Worm (Caenorhabditis elegans) whole organism, young adult: ENCODE results near the gene nlp-11.

ENCODE experiments used
- B0019.2 ChIP-seq: fragments of 200-800 bp; sonication (Bioruptor generic); conservative IDR thresholded peaks from 2 replicates; pipeline ENCODE4 v1.3.6; 2022; ENCODE audit warnings: missing genetic modification reagents, missing genetic modification characterization, missing compliant biosample characterization
- C17E4.6 ChIP-seq: fragments of 200-800 bp; sonication (Bioruptor generic); IDR thresholded peaks from 2 replicates; pipeline ENCODE4 v1.3.6; 2022; ENCODE audit warnings: missing genetic modification reagents, missing genetic modification characterization, missing compliant biosample characterization
- F33H1.4 ChIP-seq: fragments of 200-800 bp; sonication (Bioruptor generic); IDR thresholded peaks from 2 replicates; pipeline ENCODE4 v1.3.6; 2022; ENCODE audit warnings: missing genetic modification reagents, missing genetic modification characterization, missing compliant biosample characterization
- F37B4.10 ChIP-seq: fragments of 200-800 bp; sonication (Bioruptor generic); IDR thresholded peaks from 2 replicates; pipeline ENCODE4 v1.3.6; 2022; ENCODE audit warnings: missing genetic modification characterization, missing compliant biosample characterization
- F52B5.7 ChIP-seq: sonication (generic microtip); optimal IDR thresholded peaks from 2 replicates; lab custom pipeline; 2016; ENCODE audit warnings: mild to moderate bottlenecking, missing genetic modification characterization, missing compliant biosample characterization
- K12H6.12 ChIP-seq: fragments of 200-800 bp; sonication (Bioruptor generic); optimal IDR thresholded peaks from 2 replicates; lab custom pipeline; 2018; ENCODE audit warnings: mild to moderate bottlenecking, missing genetic modification characterization, missing compliant biosample characterization
- Y67H2A.10 ChIP-seq: fragments of 200-800 bp; sonication (Bioruptor generic); conservative IDR thresholded peaks from 2 replicates; pipeline ENCODE4 v1.3.6; 2022; ENCODE audit warnings: missing genetic modification reagents, missing genetic modification characterization, missing compliant biosample characterization
- akir-1 ChIP-seq: fragments of 200-800 bp; sonication (Bioruptor generic); optimal IDR thresholded peaks from 2 replicates; lab custom pipeline; 2018; ENCODE audit warnings: mild to moderate bottlenecking, missing genetic modification characterization, moderate library complexity, missing compliant biosample characterization
- ama-1 ChIP-seq, 3 experiments: fragments of 150-350 bp in 1 of 3; sonication (generic microtip) in 2 of 3; optimal IDR thresholded peaks; 2 replicates each; lab custom pipeline; 2014 to 2018; ENCODE audit warnings: missing biosample characterization in 2 of 3, missing genetic modification characterization in 2 of 3, missing genetic modification reagents in 2 of 3
- attf-3 ChIP-seq: fragments of 200-800 bp; sonication (Bioruptor generic); conservative IDR thresholded peaks from 2 replicates; pipeline ENCODE4 v1.3.6; 2022; ENCODE audit warnings: missing genetic modification reagents, missing genetic modification characterization, missing compliant biosample characterization
- attf-6 ChIP-seq: fragments of 200-800 bp; sonication (Bioruptor generic); IDR thresholded peaks from 2 replicates; pipeline ENCODE4 v1.3.6; 2022; ENCODE audit warnings: missing genetic modification reagents, missing genetic modification characterization, missing compliant biosample characterization
- cebp-1 ChIP-seq, 2 experiments: fragments of 200-800 bp in 1 of 2; sonication (Bioruptor generic) in 1 of 2; sonication (generic microtip) in 1 of 2; IDR thresholded peaks in 1 of 2; optimal IDR thresholded peaks in 1 of 2; 2 replicates each; pipeline versions ENCODE4 v1.3.6 to Lab custom; 2017 to 2022; ENCODE audit warnings: missing compliant biosample characterization in 2 of 2, missing genetic modification characterization in 2 of 2, mild to moderate bottlenecking in 1 of 2, missing genetic modification reagents in 1 of 2, moderate library complexity in 1 of 2
- ceh-79 ChIP-seq: sonication (generic microtip); optimal IDR thresholded peaks from 2 replicates; lab custom pipeline; 2017; ENCODE audit warnings: mild to moderate bottlenecking, missing genetic modification characterization, missing compliant biosample characterization
- ceh-91 ChIP-seq: fragments of 200-800 bp; sonication (Bioruptor generic); IDR thresholded peaks from 2 replicates; pipeline ENCODE4 v1.3.6; 2022; ENCODE audit warnings: missing genetic modification reagents, missing genetic modification characterization, missing compliant biosample characterization
- dpff-1 ChIP-seq: sonication (generic microtip); optimal IDR thresholded peaks from 2 replicates; lab custom pipeline; 2017; ENCODE audit warnings: mild to moderate bottlenecking, missing genetic modification characterization, missing compliant biosample characterization
- ekl-4 ChIP-seq: fragments of 200-800 bp; sonication (Bioruptor generic); IDR thresholded peaks from 2 replicates; pipeline ENCODE4 v1.3.6; 2022; ENCODE audit warnings: missing genetic modification reagents, missing genetic modification characterization, missing compliant biosample characterization
- ets-4 ChIP-seq: fragments of 200-800 bp; sonication (Bioruptor generic); optimal IDR thresholded peaks from 2 replicates; lab custom pipeline; 2018; ENCODE audit warnings: mild to moderate bottlenecking, missing genetic modification characterization, missing compliant biosample characterization
- hlh-26 ChIP-seq: fragments of 200-800 bp; sonication (Bioruptor generic); conservative IDR thresholded peaks from 2 replicates; pipeline ENCODE4 v1.3.6; 2022; ENCODE audit warnings: missing genetic modification reagents, missing genetic modification characterization, missing compliant biosample characterization
- hmg-1.2 ChIP-seq: fragments of 200-800 bp; sonication (Bioruptor generic); IDR thresholded peaks from 2 replicates; pipeline ENCODE4 v1.3.6; 2022; ENCODE audit warnings: missing genetic modification reagents, missing genetic modification characterization, missing compliant biosample characterization
- let-607 ChIP-seq, 2 experiments: fragments of 200-800 bp in 1 of 2; sonication (Bioruptor generic) in 1 of 2; sonication (generic microtip) in 1 of 2; optimal IDR thresholded peaks; 2 replicates each; lab custom pipeline; 2016 to 2018; ENCODE audit warnings: mild to moderate bottlenecking in 2 of 2, missing compliant biosample characterization in 2 of 2, missing genetic modification characterization in 2 of 2, moderate library complexity in 2 of 2, missing genotype in 1 of 2
- lin-26 ChIP-seq: fragments of 200-800 bp; sonication (Bioruptor generic); IDR thresholded peaks from 2 replicates; pipeline ENCODE4 v1.3.6; 2022; ENCODE audit warnings: missing genetic modification reagents, missing genetic modification characterization, missing compliant biosample characterization
- lin-40 ChIP-seq: sonication (generic microtip); optimal IDR thresholded peaks from 2 replicates; lab custom pipeline; 2016; ENCODE audit warnings: missing genetic modification characterization, mild to moderate bottlenecking, missing compliant biosample characterization, missing genotype, missing genetic modification reagents
- lsl-1 ChIP-seq: fragments of 200-800 bp; sonication (Bioruptor generic); optimal IDR thresholded peaks from 2 replicates; lab custom pipeline; 2018; ENCODE audit warnings: mild to moderate bottlenecking, missing genetic modification characterization, moderate library complexity, missing compliant biosample characterization
- lsy-27 ChIP-seq: sonication (generic microtip); optimal IDR thresholded peaks from 2 replicates; lab custom pipeline; 2017; ENCODE audit warnings: missing genetic modification characterization, mild to moderate bottlenecking, missing compliant biosample characterization, antibody characterized with exemption, missing genotype, borderline replicate concordance; ENCODE audit not compliant: insufficient read depth
- madf-3 ChIP-seq: fragments of 200-800 bp; sonication (Bioruptor generic); IDR thresholded peaks from 2 replicates; pipeline ENCODE4 v1.3.6; 2022; ENCODE audit warnings: missing genetic modification reagents, missing genetic modification characterization, missing compliant biosample characterization
- mes-4 ChIP-seq: sonication (generic microtip); optimal IDR thresholded peaks from 2 replicates; lab custom pipeline; 2016; ENCODE audit warnings: missing genotype, missing genetic modification characterization, missing compliant biosample characterization
- nhr-80 ChIP-seq: sonication (generic microtip); optimal IDR thresholded peaks from 2 replicates; lab custom pipeline; 2016; ENCODE audit warnings: missing genetic modification characterization, missing compliant biosample characterization
- nhr-90 ChIP-seq: sonication (generic microtip); optimal IDR thresholded peaks from 2 replicates; lab custom pipeline; 2016; ENCODE audit warnings: missing genotype, mild to moderate bottlenecking, missing genetic modification characterization, missing compliant biosample characterization
- repo-1 ChIP-seq: sonication (generic microtip); optimal IDR thresholded peaks from 2 replicates; lab custom pipeline; 2017; ENCODE audit warnings: mild to moderate bottlenecking, missing genetic modification characterization, missing compliant biosample characterization
- snpc-1.3 ChIP-seq: sonication (generic microtip); optimal IDR thresholded peaks from 2 replicates; lab custom pipeline; 2017; ENCODE audit warnings: missing genetic modification characterization, mild to moderate bottlenecking, missing compliant biosample characterization, antibody characterized with exemption, moderate library complexity, missing genotype, missing genetic modification reagents; ENCODE audit not compliant: insufficient read depth
- tbx-9 ChIP-seq: sonication (generic microtip); optimal IDR thresholded peaks from 2 replicates; lab custom pipeline; 2016; ENCODE audit warnings: borderline replicate concordance, missing genetic modification characterization, inconsistent platforms, missing compliant biosample characterization
- unc-130 ChIP-seq: sonication (generic microtip); optimal IDR thresholded peaks from 2 replicates; lab custom pipeline; 2016; ENCODE audit warnings: missing genetic modification reagents, missing genetic modification characterization, missing compliant biosample characterization
- xnd-1 ChIP-seq: sonication (generic microtip); optimal IDR thresholded peaks from 2 replicates; lab custom pipeline; 2016; ENCODE audit warnings: missing genotype, missing genetic modification reagents, missing genetic modification characterization, missing compliant biosample characterization
- ztf-18 ChIP-seq: sonication (generic microtip); optimal IDR thresholded peaks from 2 replicates; lab custom pipeline; 2016; ENCODE audit warnings: missing genotype, mild to moderate bottlenecking, missing genetic modification characterization, missing compliant biosample characterization
- ztf-25 ChIP-seq: fragments of 200-800 bp; sonication (Bioruptor generic); IDR thresholded peaks from 2 replicates; pipeline ENCODE4 v1.3.6; 2022; ENCODE audit warnings: missing genetic modification reagents, missing genetic modification characterization, missing compliant biosample characterization

nlp-11 gene

ce11 chrII:9665577-9665976, 26.2 kb downstream of the nlp-11 start, which contains the start of gene ZK1320.5:
ZK1320.5 (minus strand) TSS chrII:9665677.
- TF ChIP-seq ets-4 (GFP tag; lab: Kevin White, UChicago) (no peak), madf-3 (GFP tag; lab: Robert Waterston, UW) (no peak)

- TF ChIP-seq ztf-18 (tag; lab: Kevin White, UChicago) (no peak), ceh-79 (tag; lab: Kevin White, UChicago) (no peak), ceh-91 (GFP tag; lab: Robert Waterston, UW) (no peak), lsy-27 (tag; lab: Kevin White, UChicago) (no peak), cebp-1 (GFP tag; IDR thresholded peaks at IDR 0.05; lab: Robert Waterston, UW) (no peak), cebp-1 (tag; optimal IDR thresholded peaks at IDR 0.05; lab: Kevin White, UChicago) (no peak), F33H1.4 (no peak), attf-6 (GFP tag; lab: Robert Waterston, UW) (no peak), Y67H2A.10 (no peak), akir-1 (GFP tag; lab: Kevin White, UChicago) (no peak)
These were observed 28.9 kb downstream of the nlp-11 start, which contains the start of gene cyp-13A10 for ce11 chrII:9662797-9663196. cyp-13A10 (minus strand) TSS chrII:9662884.

DNA sequence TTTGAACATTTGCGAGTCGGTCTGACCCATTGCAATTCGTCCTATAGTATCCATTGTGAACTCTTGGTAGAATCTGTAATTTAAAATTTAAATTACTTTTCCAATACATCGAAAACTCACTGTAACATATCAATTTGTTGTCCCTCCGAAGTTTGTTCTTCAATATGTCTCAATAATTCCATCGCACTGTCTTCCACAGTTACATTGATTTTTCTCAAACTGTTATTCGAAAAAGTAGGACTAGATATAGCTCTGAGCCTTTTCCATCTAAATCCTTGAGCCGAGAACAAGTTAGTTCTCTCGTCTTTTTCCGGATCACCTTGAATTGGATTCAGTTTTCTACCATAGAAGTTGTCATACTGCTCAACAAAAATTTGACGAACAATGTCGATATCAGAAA, 29.6 kb downstream of the nlp-11 start:
- TF ChIP-seq unc-130 (GFP tag; lab: Kevin White, UChicago), result no peak
- no peak for TF ChIP-seq ztf-25 (GFP tag; lab: Robert Waterston, UW)
- TF ChIP-seq, all 124 proteins: peak for 0

DNA sequence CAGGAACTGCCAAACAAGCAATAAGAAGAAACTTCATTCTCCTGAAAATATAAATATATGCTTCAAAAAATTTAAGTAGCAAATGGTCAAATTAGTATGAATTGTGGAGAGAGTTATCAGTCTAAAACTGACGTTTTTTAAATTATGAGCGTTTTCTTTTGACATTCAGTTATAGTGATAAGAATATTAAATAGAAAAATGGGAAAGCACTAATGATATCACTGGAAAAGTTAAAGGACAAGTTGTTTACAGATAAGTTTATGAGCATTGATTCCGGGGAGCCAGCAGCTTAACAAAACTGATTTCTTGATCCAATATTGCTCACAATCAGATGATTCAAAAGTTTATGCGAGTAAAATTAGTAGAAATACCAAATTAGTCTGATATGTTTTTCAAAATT, 31.4 kb downstream of the nlp-11 start, which contains the start of gene ZK1320.3:
Gene ZK1320.3, minus strand, starts transcription at position 41 of the 400 bp plus-strand sequence.
- peak; percentile 56 for TF ChIP-seq nhr-80 (tag; lab: Kevin White, UChicago)
- no peak for TF ChIP-seq snpc-1.3 (tag; lab: Kevin White, UChicago)

- TF ChIP-seq attf-3 (GFP tag; lab: Robert Waterston, UW) (no peak), nhr-80 (tag; lab: Kevin White, UChicago) (peak; percentile 48), let-607 (tag; optimal IDR thresholded peaks at IDR 0.05; lab: Kevin White, UChicago) (peak in 1 of 2 experiments; percentile 7)
These were observed 32.8 kb downstream of the nlp-11 start, which contains the start of gene ZK1320.2 for ce11 chrII:9658915-9659314. ZK1320.2 (minus strand) TSS chrII:9659002.

ce11 chrII:9656210-9656755, 35.5 kb downstream of the nlp-11 start, which contains the start of gene gstk-1:
gstk-1 (plus strand) TSS chrII:9656705.
- TF ChIP-seq ekl-4, result no peak
- TF ChIP-seq lin-40, result peak; percentile 17
- TF ChIP-seq nhr-80 (tag; lab: Kevin White, UChicago), result peak; percentile 53
- peak; percentile 26; the same call in 1 of the 2 replicates for TF ChIP-seq hmg-1.2 (GFP tag; lab: Robert Waterston, UW)
- no peak for TF ChIP-seq B0019.2

DNA sequence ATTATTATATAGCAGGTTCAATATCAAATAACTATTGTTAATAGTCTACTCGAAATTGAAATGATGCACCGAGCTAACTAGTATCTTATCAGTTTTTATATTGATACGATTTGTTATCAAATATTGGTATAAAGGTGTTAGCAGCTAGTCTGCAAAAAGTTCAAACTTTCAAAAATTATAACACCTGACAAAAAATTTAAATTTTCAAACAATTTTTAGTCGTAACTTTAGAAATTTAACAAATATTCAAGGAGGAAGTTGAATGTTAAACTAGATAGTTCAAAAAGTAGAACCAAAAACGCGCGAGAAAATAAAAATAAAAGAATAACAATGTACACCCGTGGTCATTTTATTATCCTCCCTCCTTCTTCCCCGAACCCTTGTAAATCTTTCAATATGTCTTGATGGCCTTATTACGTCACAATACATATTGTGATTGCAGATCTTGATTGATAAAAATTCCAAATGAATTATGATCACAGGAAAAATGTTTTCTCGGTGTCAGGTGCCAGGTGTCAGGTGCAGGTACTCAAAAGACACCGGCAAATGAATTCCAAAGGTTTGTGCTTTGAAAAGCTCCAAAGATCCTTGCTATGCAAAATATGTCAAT, 36.1 kb downstream of the nlp-11 start, which contains the start of gene ZK1307.1:
Gene ZK1307.1, minus strand, starts transcription at position 51 of the 610 bp plus-strand sequence.
- TF ChIP-seq F52B5.7 (tag; lab: Kevin White, UChicago), result no peak
- TF ChIP-seq xnd-1 (tag; lab: Kevin White, UChicago), result no peak
- no peak for TF ChIP-seq mes-4 (tag; lab: Kevin White, UChicago)
- no peak for TF ChIP-seq C17E4.6 (GFP tag; lab: Robert Waterston, UW)
- TF ChIP-seq nhr-90 (tag; lab: Kevin White, UChicago), result no peak
- TF ChIP-seq tbx-9 (tag; lab: Kevin White, UChicago), result no peak
- TF ChIP-seq dpff-1, result no peak
- no peak for TF ChIP-seq Y67H2A.10
- no peak for TF ChIP-seq hlh-26 (GFP tag; lab: Robert Waterston, UW)
- no peak for TF ChIP-seq repo-1 (tag; lab: Kevin White, UChicago)
- TF ChIP-seq K12H6.12 (tag; lab: Kevin White, UChicago), result no peak
- TF ChIP-seq F37B4.10, result no peak
- no peak for TF ChIP-seq hmg-1.2 (GFP tag; lab: Robert Waterston, UW)
- TF ChIP-seq lin-26, result no peak
- TF ChIP-seq lsl-1 (GFP tag; lab: Kevin White, UChicago), result no peak
- no peak for TF ChIP-seq ama-1 (optimal IDR thresholded peaks at IDR 0.05; lab: Kevin White, UChicago)
- no peak for TF ChIP-seq ama-1 (GFP tag; optimal IDR thresholded peaks at IDR 0.05; lab: Kevin White, UChicago)
